Fruit fly (Drosophila melanogaster) S2 (cell line): ENCODE data around the gene RhoGAP68F.

Experiments used
- CG8478 ChIP-seq: fragments of >200 bp; optimal IDR thresholded peaks from 2 replicates; lab custom pipeline; 2018
- CTCF ChIP-seq, 2 experiments: fragments of >200 bp; optimal IDR thresholded peaks; 2 replicates each; lab custom pipeline; 2018

dm6 chr3L:12131918-12132317 lies 6.8 kb upstream of the RhoGAP68F start, which contains the start of gene DEF8:
- TF ChIP-seq CG8478 (no peak), CTCF (optimal IDR thresholded peaks at IDR 0.05; lab: Kevin White, UChicago) (peak in 1 of 2 experiments; percentile 7)
